Worm (Caenorhabditis elegans) whole organism, L3 larva: ENCODE results near the gene far-4.

Source experiments
- aly-2 ChIP-seq: fragments of 150-350 bp; optimal IDR thresholded peaks from 2 replicates; lab custom pipeline; 2014; ENCODE audit warnings: missing biosample characterization, missing genetic modification characterization
- ama-1 ChIP-seq: fragments of 150-350 bp; optimal IDR thresholded peaks from 2 replicates; lab custom pipeline; 2018
- daf-12 ChIP-seq: fragments of 150-350 bp; optimal IDR thresholded peaks from 2 replicates; lab custom pipeline; 2014; ENCODE audit warnings: missing biosample characterization, missing genetic modification reagents, missing genetic modification characterization
- elt-2 ChIP-seq: sonication (generic microtip); optimal IDR thresholded peaks from 2 replicates; lab custom pipeline; 2016; ENCODE audit warnings: missing genetic modification reagents, mild to moderate bottlenecking, missing genetic modification characterization, missing compliant biosample characterization
- lin-39 ChIP-seq: fragments of 150-350 bp; optimal IDR thresholded peaks from 2 replicates; lab custom pipeline; 2018; ENCODE audit warnings: missing biosample characterization, missing genetic modification reagents, missing genetic modification characterization
- mdl-1 ChIP-seq: fragments of 150-350 bp; optimal IDR thresholded peaks from 2 replicates; lab custom pipeline; 2014; ENCODE audit warnings: missing biosample characterization, missing genetic modification characterization
- nhr-28 ChIP-seq: fragments of 150-350 bp; optimal IDR thresholded peaks from 2 replicates; lab custom pipeline; 2014; ENCODE audit warnings: missing biosample characterization, missing genetic modification characterization
- sea-2 ChIP-seq: fragments of 150-350 bp; sonication (generic microtip); optimal IDR thresholded peaks from 4 replicates; lab custom pipeline; 2014; ENCODE audit warnings: missing biosample characterization, missing genetic modification reagents, missing genetic modification characterization
- snpc-4 ChIP-seq: fragments of 150-350 bp; optimal IDR thresholded peaks from 2 replicates; lab custom pipeline; 2014; ENCODE audit warnings: missing biosample characterization, missing genetic modification characterization
- unc-62 ChIP-seq: fragments of 150-350 bp; sonication (generic microtip); optimal IDR thresholded peaks from 4 replicates; lab custom pipeline; 2014; ENCODE audit warnings: missing biosample characterization, missing genetic modification reagents, missing genetic modification characterization

DNA sequence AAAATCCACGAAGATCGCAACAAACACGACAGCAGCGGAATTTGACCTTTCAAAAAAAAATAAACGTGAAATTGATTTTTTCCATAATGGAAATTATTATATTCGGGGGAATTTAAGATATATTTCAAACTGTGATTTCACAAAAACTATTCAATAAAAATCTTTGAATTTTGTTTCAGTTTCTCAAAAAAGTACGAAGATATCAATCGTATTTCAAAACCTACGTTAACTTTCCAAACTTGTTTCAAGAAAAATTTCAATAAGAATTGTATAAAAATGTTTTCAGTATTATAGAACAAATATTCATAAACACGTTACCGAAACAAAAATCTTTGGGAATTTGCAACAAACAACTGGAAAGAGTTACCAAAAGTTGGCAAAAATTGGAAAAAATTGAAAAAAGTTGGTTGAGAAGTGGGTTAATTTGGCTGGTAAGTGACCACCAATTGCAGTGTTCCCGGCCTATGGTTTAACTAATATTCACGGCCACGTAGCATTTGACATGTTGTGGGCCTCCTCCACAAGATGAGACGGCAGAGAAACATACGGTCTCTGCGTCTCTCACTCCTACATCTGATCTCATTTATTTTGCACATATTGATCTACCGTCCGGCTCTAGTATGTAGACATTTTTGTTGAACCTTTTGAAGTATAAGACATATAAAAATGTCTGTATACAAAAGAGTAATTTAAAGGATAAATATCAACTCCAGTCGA, 48.5 kb downstream of the far-4 start, which contains the start of the genes T16G1.9 and T16G1.18:
- TF ChIP-seq snpc-4 (tag; lab: Kevin White, UChicago) (peak; percentile 54), nhr-28 (no peak), elt-2 (tag; lab: Kevin White, UChicago) (peak; percentile 42), ama-1 (lab: Kevin White, UChicago) (peak; percentile 72), mdl-1 (tag; lab: Kevin White, UChicago) (no peak), lin-39 (peak; percentile 4), unc-62 (GFP tag; lab: Kevin White, UChicago) (no peak), sea-2 (no peak), daf-12 (tag; lab: Kevin White, UChicago) (no peak), aly-2 (no peak)
